Fruit fly (Drosophila melanogaster): ENCODE results near the gene RpL4.
A peak's percentile ranks its signal among the peaks of the same experiment; 100 is the strongest.

Gene RpL4

DNA sequence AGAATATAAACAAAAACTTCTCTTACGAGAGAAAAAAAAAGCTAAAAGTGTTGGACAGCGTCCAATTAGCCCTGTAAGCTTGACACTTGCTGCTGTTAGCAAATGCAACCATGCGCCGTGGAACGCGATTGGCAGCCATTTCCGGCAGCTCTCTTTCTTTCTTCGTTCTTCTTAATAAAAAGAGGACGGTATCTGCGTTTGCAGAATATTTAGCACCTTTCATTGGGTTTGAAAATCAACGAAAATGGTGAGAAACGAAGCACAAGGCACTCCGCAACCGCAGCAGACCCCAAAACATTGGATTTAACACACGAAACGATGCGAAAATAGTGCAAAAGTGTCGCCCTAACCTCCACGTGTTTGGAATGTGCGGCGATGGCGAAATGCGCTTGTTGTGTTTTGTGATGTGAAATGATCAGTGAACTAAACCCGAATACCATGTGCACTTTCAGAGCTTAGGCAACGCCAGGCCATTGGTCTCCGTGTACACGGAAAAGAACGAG is at the start of gene RpL4:
Gene RpL4, plus strand, starts transcription at position 149 of the 503 bp plus-strand sequence.
- TF ChIP-seq Sox15 (GFP tag; optimal IDR thresholded peaks at IDR 0.05) (peak; percentile 10), CG6276 (GFP tag; optimal IDR thresholded peaks at IDR 0.05) (peak; percentile 13), dac (GFP tag; optimal IDR thresholded peaks at IDR 0.05) (peak; percentile 40), ss (GFP tag; optimal IDR thresholded peaks at IDR 0.05) (peak; percentile 58 to 87), achi (GFP tag; optimal IDR thresholded peaks at IDR 0.05) (peak; percentile 99), CG10631 (GFP tag; optimal IDR thresholded peaks at IDR 0.05) (peak; percentile 17), CG4318 (GFP tag; optimal IDR thresholded peaks at IDR 0.05) (no peak), Gug (GFP tag; IDR thresholded peaks at IDR 0.05) (no peak), CG1621 (tag; optimal IDR thresholded peaks at IDR 0.05) (peak; percentile 70), Blimp-1 (GFP tag; optimal IDR thresholded peaks at IDR 0.05) (peak; percentile 52), CG6792 (GFP tag; optimal IDR thresholded peaks at IDR 0.05) (peak; percentile 56), CG10669 (GFP tag; optimal IDR thresholded peaks at IDR 0.05) (peak; percentile 51), Eip75B (GFP tag; optimal IDR thresholded peaks at IDR 0.05) (peak; percentile 71), Hr38 (GFP tag; optimal IDR thresholded peaks at IDR 0.05) (no peak), Sox14 (GFP tag; optimal IDR thresholded peaks at IDR 0.05) (peak; percentile 76), Lpt (GFP tag; optimal IDR thresholded peaks at IDR 0.05) (no peak), OdsH (GFP tag; optimal IDR thresholded peaks at IDR 0.05) (peak; percentile 81), CG6163 (GFP tag; IDR thresholded peaks at IDR 0.05) (peak; percentile 89), Eip78C (GFP tag) (peak; percentile 95), CG31627 (GFP tag; optimal IDR thresholded peaks at IDR 0.05) (peak; percentile 72), net (GFP tag; optimal IDR thresholded peaks at IDR 0.05) (peak; percentile 87), CG34406 (GFP tag; optimal IDR thresholded peaks at IDR 0.05) (peak; percentile 78), CG16779 (tag; optimal IDR thresholded peaks at IDR 0.05) (peak; percentile 50), CG8319 (GFP tag; optimal IDR thresholded peaks at IDR 0.05) (peak; percentile 50), topi (GFP tag; optimal IDR thresholded peaks at IDR 0.05) (peak; percentile 77), cyc (GFP tag; optimal IDR thresholded peaks at IDR 0.05) (peak; percentile 70), CG32006 (GFP tag; optimal IDR thresholded peaks at IDR 0.05) (peak; percentile 52), CG3032 (tag; optimal IDR thresholded peaks at IDR 0.05) (peak; percentile 31), lz (GFP tag; optimal IDR thresholded peaks at IDR 0.05) (peak; percentile 80), CG6854 (GFP tag; optimal IDR thresholded peaks at IDR 0.05) (peak; percentile 89), CG15336 (GFP tag; IDR thresholded peaks at IDR 0.05) (no peak), CG8119 (GFP tag; IDR thresholded peaks at IDR 0.05) (no peak), Smox (GFP tag; optimal IDR thresholded peaks at IDR 0.05) (peak; percentile 74), Hr39 (GFP tag; optimal IDR thresholded peaks at IDR 0.05) (peak; percentile 67), CG9139 (GFP tag; optimal IDR thresholded peaks at IDR 0.05) (peak; percentile 76), dsx (GFP tag; optimal IDR thresholded peaks at IDR 0.05; ENCODE audit: poor library complexity, severe bottlenecking) (peak; percentile 37), CG7368 (GFP tag; optimal IDR thresholded peaks at IDR 0.05) (peak; percentile 67), fkh (GFP tag; optimal IDR thresholded peaks at IDR 0.05) (peak; percentile 72), Ets21C (GFP tag; optimal IDR thresholded peaks at IDR 0.05) (peak; percentile 17), Sox102F (GFP tag; optimal IDR thresholded peaks at IDR 0.05) (peak; percentile 82), Eip93F (GFP tag; optimal IDR thresholded peaks at IDR 0.05) (no peak), CG11902 (GFP tag; optimal IDR thresholded peaks at IDR 0.05) (no peak), CG8632 (GFP tag; optimal IDR thresholded peaks at IDR 0.05) (peak; percentile 77), salr (GFP tag; optimal IDR thresholded peaks at IDR 0.05) (peak; percentile 56 to 82), acj6 (GFP tag; optimal IDR thresholded peaks at IDR 0.05) (peak; percentile 77), CG6808 (GFP tag; optimal IDR thresholded peaks at IDR 0.05) (peak; percentile 59), CG11294 (GFP tag; IDR thresholded peaks at IDR 0.05) (no peak), Ets96B (tag; optimal IDR thresholded peaks at IDR 0.05) (no peak), fd59A (GFP tag; optimal IDR thresholded peaks at IDR 0.05) (peak; percentile 59), eg (GFP tag; IDR thresholded peaks at IDR 0.05) (peak; percentile 82), fd85E (GFP tag; optimal IDR thresholded peaks at IDR 0.05) (peak; percentile 53), svp (GFP tag) (peak; percentile 76)

Measured in whole organism, prepupa.